Worm (Caenorhabditis elegans): ENCODE data around the gene ceh-43.

ceh-43 gene

DNA sequence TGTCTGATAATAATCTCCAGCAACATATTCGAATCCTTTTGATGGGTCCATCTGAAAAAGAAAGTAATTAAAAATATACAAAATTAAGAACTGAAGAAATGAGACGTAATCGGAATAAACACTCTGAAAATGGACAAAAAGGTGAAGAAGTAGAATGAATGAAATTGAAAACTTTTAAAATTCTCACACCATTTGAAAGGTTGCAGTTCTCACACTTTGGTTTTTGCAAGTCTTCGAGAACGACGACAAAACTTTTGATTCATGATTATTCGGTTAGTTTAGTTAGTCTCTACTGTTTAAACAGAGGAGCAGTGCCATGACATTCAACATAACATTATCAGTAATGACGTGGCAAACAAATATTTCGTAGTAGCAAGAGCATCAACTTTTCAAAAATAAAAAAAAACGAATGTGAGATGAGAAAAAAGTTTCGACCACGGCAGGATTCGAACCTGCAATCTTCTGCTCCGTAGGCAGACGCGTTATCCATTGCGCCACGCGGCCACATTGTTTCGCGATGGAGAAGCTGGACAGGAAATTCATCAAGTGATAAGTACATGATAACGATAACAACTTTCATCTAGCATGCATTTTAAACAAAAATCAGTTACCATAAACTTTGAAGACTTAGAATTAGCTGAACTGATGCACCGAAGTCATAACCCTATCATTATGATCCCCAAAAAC lies at the start of gene ceh-43:
Gene ceh-43 (minus strand): TSS at position 51 of the 687 bp plus-strand sequence.
- TF ChIP-seq bed-3 (GFP tag; optimal IDR thresholded peaks at IDR 0.05) (no peak), lin-32 (GFP tag; optimal IDR thresholded peaks at IDR 0.05) (no peak), tbx-8 (GFP tag; optimal IDR thresholded peaks at IDR 0.05) (no peak), ztf-11 (tag; optimal IDR thresholded peaks at IDR 0.05) (no peak), nhr-76 (tag; optimal IDR thresholded peaks at IDR 0.05) (no peak), cnd-1 (tag; optimal IDR thresholded peaks at IDR 0.05) (no peak), nhr-237 (tag; optimal IDR thresholded peaks at IDR 0.05) (no peak), mab-5 (tag; optimal IDR thresholded peaks at IDR 0.05) (no peak), hlh-1 (tag; optimal IDR thresholded peaks at IDR 0.05) (no peak), mep-1 (tag; optimal IDR thresholded peaks at IDR 0.05) (no peak), nhr-2 (tag; optimal IDR thresholded peaks at IDR 0.05) (no peak)

ce11 chrIII:4498938-4499337 lies 49.2 kb upstream of the ceh-43 start, which contains the start of the genes C07G2.5 and atf-7:
C07G2.5 (minus strand) TSS chrIII:4499038.
atf-7 (minus strand) TSS chrIII:4499045.
- TF ChIP-seq ces-1 (GFP tag; optimal IDR thresholded peaks at IDR 0.05), result no peak
- TF ChIP-seq unc-39 (tag; optimal IDR thresholded peaks at IDR 0.05), result no peak
- no peak for TF ChIP-seq mep-1 (tag; optimal IDR thresholded peaks at IDR 0.05)
- no peak for TF ChIP-seq pha-4 (tag; optimal IDR thresholded peaks at IDR 0.05)

- TF ChIP-seq sptf-1 (tag; optimal IDR thresholded peaks at IDR 0.05), result no peak
- TF ChIP-seq blmp-1 (tag; optimal IDR thresholded peaks at IDR 0.05), result no peak
- TF ChIP-seq M03D4.4 (tag; optimal IDR thresholded peaks at IDR 0.05), result no peak
- no peak for TF ChIP-seq ceh-39 (tag; optimal IDR thresholded peaks at IDR 0.05)
- TF ChIP-seq cnd-1 (tag; optimal IDR thresholded peaks at IDR 0.05), result no peak
- TF ChIP-seq zip-8 (tag; optimal IDR thresholded peaks at IDR 0.05), result peak; percentile 29
Observed at ce11 chrIII:4496085-4496484, 46.3 kb upstream of the ceh-43 start.

- no peak for TF ChIP-seq ham-2 (GFP tag; optimal IDR thresholded peaks at IDR 0.05)
- TF ChIP-seq elt-3 (tag; optimal IDR thresholded peaks at IDR 0.05), result no peak
- TF ChIP-seq lin-13 (tag; optimal IDR thresholded peaks at IDR 0.05), result no peak
- TF ChIP-seq drap-1 (GFP tag; optimal IDR thresholded peaks at IDR 0.05), result no peak
- TF ChIP-seq nhr-76 (tag; optimal IDR thresholded peaks at IDR 0.05), result no peak
- no peak for TF ChIP-seq sem-2 (GFP tag; optimal IDR thresholded peaks at IDR 0.05)
- TF ChIP-seq cnd-1 (tag; optimal IDR thresholded peaks at IDR 0.05), result no peak
- TF ChIP-seq lsy-2 (tag; optimal IDR thresholded peaks at IDR 0.05), result no peak
- TF ChIP-seq snpc-4 (tag; optimal IDR thresholded peaks at IDR 0.05), result no peak
- TF ChIP-seq mep-1 (tag; optimal IDR thresholded peaks at IDR 0.05), result no peak
- no peak for TF ChIP-seq unc-39 (tag; optimal IDR thresholded peaks at IDR 0.05)
- TF ChIP-seq pha-4 (tag; optimal IDR thresholded peaks at IDR 0.05), result no peak
- no peak for TF ChIP-seq blmp-1 (tag; optimal IDR thresholded peaks at IDR 0.05)
- no peak for TF ChIP-seq sptf-1 (tag; optimal IDR thresholded peaks at IDR 0.05)
- no peak for TF ChIP-seq nhr-12 (tag; optimal IDR thresholded peaks at IDR 0.05)
- TF ChIP-seq bed-3 (GFP tag; optimal IDR thresholded peaks at IDR 0.05), result no peak
- TF ChIP-seq M03D4.4 (tag; optimal IDR thresholded peaks at IDR 0.05), result no peak
- no peak for TF ChIP-seq unc-62 (GFP tag; optimal IDR thresholded peaks at IDR 0.05)
Observed at ce11 chrIII:4495685-4496084, 45.9 kb upstream of the ceh-43 start.

- TF ChIP-seq unc-39 (tag; optimal IDR thresholded peaks at IDR 0.05) (no peak), nhr-28 (tag; optimal IDR thresholded peaks at IDR 0.05) (no peak), nhr-2 (tag; optimal IDR thresholded peaks at IDR 0.05) (no peak), hlh-1 (tag; optimal IDR thresholded peaks at IDR 0.05) (no peak), flh-1 (GFP tag; optimal IDR thresholded peaks at IDR 0.05) (no peak), ztf-11 (tag; optimal IDR thresholded peaks at IDR 0.05) (no peak), ceh-83 (GFP tag; optimal IDR thresholded peaks at IDR 0.05) (no peak), lin-13 (tag; optimal IDR thresholded peaks at IDR 0.05) (no peak)
Observed at ce11 chrIII:4495250-4495649, 45.5 kb upstream of the ceh-43 start.

DNA sequence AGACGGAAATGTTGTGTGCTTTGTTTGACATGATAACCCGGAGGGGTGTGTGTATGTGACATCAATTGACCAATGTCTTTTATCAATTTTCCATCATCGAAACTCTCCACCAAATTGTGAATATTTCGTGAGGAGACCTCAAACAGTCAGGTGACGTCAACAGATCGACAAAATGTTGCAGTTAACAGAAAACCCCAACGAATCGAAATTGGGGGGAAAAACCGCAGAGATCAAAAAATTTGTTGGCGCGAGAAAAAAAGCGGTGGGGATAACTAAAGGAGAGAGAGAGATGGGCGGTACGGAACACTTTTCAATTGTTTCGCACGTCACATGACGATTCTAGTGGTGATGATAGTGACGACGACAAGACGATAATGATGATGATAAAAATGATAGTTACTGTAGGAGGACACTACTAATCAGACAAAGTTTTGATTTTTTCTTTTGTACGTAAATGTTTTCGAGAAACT lies 44.8 kb upstream of the ceh-43 start:
- TF ChIP-seq nhr-12 (tag; optimal IDR thresholded peaks at IDR 0.05) (no peak), elt-1 (tag; optimal IDR thresholded peaks at IDR 0.05; ENCODE audit: borderline replicate concordance, insufficient read depth) (no peak), nhr-28 (tag; optimal IDR thresholded peaks at IDR 0.05) (no peak), M03D4.4 (tag; optimal IDR thresholded peaks at IDR 0.05) (no peak), snpc-4 (tag; optimal IDR thresholded peaks at IDR 0.05) (no peak), elt-3 (tag; optimal IDR thresholded peaks at IDR 0.05) (no peak), nhr-2 (tag; optimal IDR thresholded peaks at IDR 0.05) (no peak), mls-2 (tag; optimal IDR thresholded peaks at IDR 0.05) (no peak), drap-1 (GFP tag; optimal IDR thresholded peaks at IDR 0.05) (no peak), ztf-11 (tag; optimal IDR thresholded peaks at IDR 0.05) (no peak), unc-62 (GFP tag; optimal IDR thresholded peaks at IDR 0.05) (no peak), zip-8 (tag; optimal IDR thresholded peaks at IDR 0.05) (no peak), ceh-39 (tag; optimal IDR thresholded peaks at IDR 0.05) (no peak), unc-39 (tag; optimal IDR thresholded peaks at IDR 0.05) (no peak)

Measured in whole organism, mixed stage, embryonic.